Worm (Caenorhabditis elegans) whole organism, L4 larva: ENCODE data around the gene F37A4.3.

Experiments used
- F26F4.8 ChIP-seq: fragments of 200-800 bp; sonication (Bioruptor generic); conservative IDR thresholded peaks from 2 replicates; pipeline ENCODE4 v1.3.6; 2022; ENCODE audit warnings: missing genetic modification characterization, missing compliant biosample characterization
- F37D6.2 ChIP-seq: sonication (generic microtip); optimal IDR thresholded peaks from 2 replicates; lab custom pipeline; 2016; ENCODE audit warnings: mild to moderate bottlenecking, missing genetic modification characterization, missing compliant biosample characterization
- F49E8.2 ChIP-seq: sonication (generic microtip); optimal IDR thresholded peaks from 2 replicates; lab custom pipeline; 2016; ENCODE audit warnings: missing compliant biosample characterization, mild to moderate bottlenecking, missing genetic modification characterization, borderline replicate concordance
- R02D3.7 ChIP-seq: fragments of 150-350 bp; sonication (generic microtip); optimal IDR thresholded peaks from 3 replicates; lab custom pipeline; 2014; ENCODE audit warnings: missing biosample characterization, missing genetic modification characterization
- Y105C5A.15 ChIP-seq: fragments of 200-800 bp; sonication (Bioruptor generic); IDR thresholded peaks from 2 replicates; pipeline ENCODE4 v1.3.6; 2022; ENCODE audit warnings: missing genetic modification characterization, missing compliant biosample characterization
- ZK546.5 ChIP-seq, 2 experiments: sonication (generic microtip); optimal IDR thresholded peaks; 2 replicates each; lab custom pipeline; 2017; ENCODE audit warnings: missing biosample characterization in 2 of 2, missing genetic modification characterization in 2 of 2
- aly-2 ChIP-seq: sonication (generic microtip); optimal IDR thresholded peaks from 2 replicates; lab custom pipeline; 2018; ENCODE audit warnings: missing biosample characterization, missing genetic modification characterization
- ceh-20 ChIP-seq: fragments of 200-800 bp; sonication (Bioruptor generic); IDR thresholded peaks from 2 replicates; pipeline ENCODE4 v1.3.6; 2022; ENCODE audit warnings: missing genetic modification reagents, missing genetic modification characterization, missing compliant biosample characterization
- ceh-32 ChIP-seq: sonication (generic microtip); optimal IDR thresholded peaks from 2 replicates; lab custom pipeline; 2016; ENCODE audit warnings: mild to moderate bottlenecking, missing genetic modification characterization, missing compliant biosample characterization; ENCODE audit not compliant: poor library complexity
- ceh-44 ChIP-seq: fragments of 200-800 bp; sonication (Bioruptor generic); IDR thresholded peaks from 2 replicates; pipeline ENCODE4 v1.3.6; 2022; ENCODE audit warnings: missing genetic modification reagents, missing genetic modification characterization, missing compliant biosample characterization
- ces-1 ChIP-seq: fragments of 150-350 bp; sonication (generic microtip); optimal IDR thresholded peaks from 4 replicates; lab custom pipeline; 2014; ENCODE audit warnings: missing biosample characterization, missing genetic modification reagents, missing genetic modification characterization
- ctbp-1 ChIP-seq: fragments of 200-800 bp; sonication (Bioruptor generic); IDR thresholded peaks from 2 replicates; pipeline ENCODE4 v1.3.6; 2022; ENCODE audit warnings: missing genetic modification reagents, missing genetic modification characterization, missing compliant biosample characterization
- daf-12 ChIP-seq: fragments of 150-350 bp; optimal IDR thresholded peaks from 2 replicates; lab custom pipeline; 2014; ENCODE audit warnings: missing biosample characterization, missing genetic modification reagents, missing genetic modification characterization
- dmd-6 ChIP-seq: fragments of 200-800 bp; sonication (Bioruptor generic); IDR thresholded peaks from 2 replicates; pipeline ENCODE4 v1.3.6; 2022; ENCODE audit warnings: missing genetic modification reagents, missing genetic modification characterization, missing compliant biosample characterization
- fkh-10 ChIP-seq: fragments of 150-350 bp; optimal IDR thresholded peaks from 2 replicates; lab custom pipeline; 2014; ENCODE audit warnings: missing biosample characterization, missing genetic modification reagents, missing genetic modification characterization
- hlh-11 ChIP-seq: fragments of 200-800 bp; sonication (Bioruptor generic); optimal IDR thresholded peaks from 2 replicates; lab custom pipeline; 2018; ENCODE audit warnings: mild to moderate bottlenecking, missing genetic modification characterization, missing compliant biosample characterization
- lim-7 ChIP-seq: fragments of 200-800 bp; sonication (Bioruptor generic); IDR thresholded peaks from 2 replicates; pipeline ENCODE4 v1.3.6; 2022; ENCODE audit warnings: missing genetic modification characterization, missing compliant biosample characterization
- lin-1 ChIP-seq: fragments of 200-800 bp; sonication (Bioruptor generic); IDR thresholded peaks from 2 replicates; pipeline ENCODE4 v1.3.6; 2022; ENCODE audit warnings: missing genetic modification reagents, missing genetic modification characterization, missing compliant biosample characterization
- lin-38 ChIP-seq: fragments of 200-800 bp; sonication (Bioruptor generic); IDR thresholded peaks from 2 replicates; pipeline ENCODE4 v1.3.6; 2022; ENCODE audit warnings: missing genetic modification reagents, missing genetic modification characterization, missing compliant biosample characterization
- lin-39 ChIP-seq: fragments of 150-350 bp; optimal IDR thresholded peaks from 2 replicates; lab custom pipeline; 2014; ENCODE audit warnings: missing biosample characterization, missing genetic modification reagents, missing genetic modification characterization
- mdl-1 ChIP-seq, 2 experiments: fragments of 150-350 bp in 1 of 2; sonication (generic microtip) in 1 of 2; optimal IDR thresholded peaks; 2 replicates each; lab custom pipeline; 2014 to 2017; ENCODE audit warnings: missing biosample characterization in 2 of 2, missing genetic modification characterization in 2 of 2
- mep-1 ChIP-seq: fragments of 150-350 bp; sonication (generic microtip); optimal IDR thresholded peaks from 3 replicates; lab custom pipeline; 2014; ENCODE audit warnings: missing biosample characterization, missing genetic modification characterization
- mes-2 ChIP-seq: sonication (generic microtip); optimal IDR thresholded peaks from 2 replicates; lab custom pipeline; 2016; ENCODE audit warnings: missing genotype, mild to moderate bottlenecking, missing genetic modification characterization, missing compliant biosample characterization; ENCODE audit not compliant: poor library complexity, severe bottlenecking
- mxl-2 ChIP-seq: fragments of 200-800 bp; sonication (Bioruptor generic); conservative IDR thresholded peaks from 2 replicates; pipeline ENCODE4 v1.3.6; 2022; ENCODE audit warnings: missing genetic modification reagents, missing genetic modification characterization, missing compliant biosample characterization
- nhr-28 ChIP-seq: fragments of 150-350 bp; optimal IDR thresholded peaks from 2 replicates; lab custom pipeline; 2014; ENCODE audit warnings: missing biosample characterization, missing genetic modification characterization
- nhr-41 ChIP-seq: fragments of 200-800 bp; sonication (Bioruptor generic); IDR thresholded peaks from 2 replicates; pipeline ENCODE4 v1.3.6; 2022; ENCODE audit warnings: missing genetic modification reagents, missing genetic modification characterization, missing compliant biosample characterization
- nhr-48 ChIP-seq: sonication (generic microtip); optimal IDR thresholded peaks from 2 replicates; lab custom pipeline; 2016; ENCODE audit warnings: mild to moderate bottlenecking, missing genetic modification characterization, missing compliant biosample characterization
- php-3 ChIP-seq: fragments of 200-800 bp; sonication (Bioruptor generic); IDR thresholded peaks from 2 replicates; pipeline ENCODE4 v1.3.6; 2022; ENCODE audit warnings: missing genetic modification reagents, missing genetic modification characterization, missing compliant biosample characterization
- sdz-12 ChIP-seq: fragments of 200-800 bp; sonication (Bioruptor generic); optimal IDR thresholded peaks from 2 replicates; lab custom pipeline; 2018; ENCODE audit warnings: mild to moderate bottlenecking, missing genetic modification characterization, missing compliant biosample characterization
- set-16 ChIP-seq: fragments of 200-800 bp; sonication (Bioruptor generic); IDR thresholded peaks from 2 replicates; pipeline ENCODE4 v1.3.6; 2022; ENCODE audit warnings: missing genetic modification reagents, missing genetic modification characterization, missing compliant biosample characterization
- spr-3 ChIP-seq: fragments of 200-800 bp; sonication (Bioruptor generic); optimal IDR thresholded peaks from 2 replicates; lab custom pipeline; 2018; ENCODE audit warnings: mild to moderate bottlenecking, missing genetic modification characterization, missing compliant biosample characterization
- tag-97 ChIP-seq: fragments of 200-800 bp; sonication (Bioruptor generic); IDR thresholded peaks from 2 replicates; pipeline ENCODE4 v1.3.6; 2022; ENCODE audit warnings: missing genetic modification characterization, missing compliant biosample characterization
- unc-39 ChIP-seq: sonication (generic microtip); optimal IDR thresholded peaks from 2 replicates; lab custom pipeline; 2017; ENCODE audit warnings: missing biosample characterization, missing genetic modification characterization
- unc-62 ChIP-seq, 3 experiments: fragments of 150-350 bp in 1 of 3; sonication (generic microtip); optimal IDR thresholded peaks in 2 of 3; peaks in 1 of 3; 1 replicate in 1 of 3; 2 replicates in 2 of 3; lab custom pipeline; 2014 to 2017; ENCODE audit warnings: missing biosample characterization in 3 of 3, missing genetic modification characterization in 3 of 3, missing genetic modification reagents in 3 of 3, missing genotype in 1 of 3
- zip-2 ChIP-seq: fragments of 150-350 bp; optimal IDR thresholded peaks from 2 replicates; lab custom pipeline; 2014; ENCODE audit warnings: missing biosample characterization, missing genetic modification characterization
- ztf-7 ChIP-seq: fragments of 150-350 bp; optimal IDR thresholded peaks from 2 replicates; lab custom pipeline; 2014; ENCODE audit warnings: missing biosample characterization, missing genetic modification characterization

F37A4.3 gene

ce11 chrIII:6718270-6718669, at the start of gene F37A4.3:
TSS of gene F37A4.3 (plus strand) at chrIII:6718570.
- peak in 1 of 2 experiments; percentile 24 for TF ChIP-seq unc-62 (GFP tag; optimal IDR thresholded peaks at IDR 0.05 in 1 of 2; lab: Kevin White, UChicago)
- TF ChIP-seq unc-62 (tag; optimal IDR thresholded peaks at IDR 0.05; lab: Kevin White, UChicago), result no peak
- no peak for TF ChIP-seq mes-2 (tag; lab: Kevin White, UChicago)

ce11 chrIII:6670737-6671242, 47.6 kb upstream of the F37A4.3 start:
- no peak for TF ChIP-seq mep-1
- TF ChIP-seq ZK546.5 (tag; optimal IDR thresholded peaks at IDR 0.05; lab: Kevin White, UChicago), result no peak
- TF ChIP-seq nhr-48 (tag; lab: Kevin White, UChicago), result no peak
- TF ChIP-seq mdl-1 (tag; optimal IDR thresholded peaks at IDR 0.05; lab: Kevin White, UChicago), result no peak
- TF ChIP-seq F37D6.2 (tag; lab: Kevin White, UChicago), result no peak
- peak; percentile 55 for TF ChIP-seq ces-1 (GFP tag; lab: Kevin White, UChicago)
- peak; percentile 52 for TF ChIP-seq fkh-10 (GFP tag; lab: Kevin White, UChicago)
- TF ChIP-seq lim-7, result no peak
- TF ChIP-seq aly-2 (tag; lab: Kevin White, UChicago), result no peak
- no peak for TF ChIP-seq php-3
- TF ChIP-seq zip-2 (tag; lab: Kevin White, UChicago), result no peak
- TF ChIP-seq unc-62 (GFP tag; optimal IDR thresholded peaks at IDR 0.05 in 1 of 2; lab: Kevin White, UChicago), result peak in 1 of 2 experiments; percentile 80
- TF ChIP-seq unc-62 (tag; optimal IDR thresholded peaks at IDR 0.05; lab: Kevin White, UChicago), result no peak
- no peak for TF ChIP-seq ceh-20
- TF ChIP-seq daf-12 (tag; lab: Kevin White, UChicago), result no peak
- TF ChIP-seq ztf-7, result no peak
- no peak for TF ChIP-seq F49E8.2 (tag; lab: Kevin White, UChicago)
- TF ChIP-seq ceh-32 (tag; lab: Kevin White, UChicago), result no peak

- TF ChIP-seq tag-97, result no peak
These were observed 42.9 kb upstream of the F37A4.3 start, which contains the start of gene rbf-1 for ce11 chrIII:6675460-6675859. TSS of gene rbf-1 (plus strand) at chrIII:6675760.

- no peak for TF ChIP-seq lin-39 (tag; lab: Kevin White, UChicago)
- TF ChIP-seq ctbp-1, result no peak
- TF ChIP-seq dmd-6, result no peak
- TF ChIP-seq mxl-2 (GFP tag; lab: Robert Waterston, UW), result no peak
- TF ChIP-seq Y105C5A.15 (GFP tag; lab: Robert Waterston, UW), result no peak
- no peak for TF ChIP-seq F26F4.8
- no peak for TF ChIP-seq set-16 (GFP tag; lab: Robert Waterston, UW)
- no peak for TF ChIP-seq nhr-41 (GFP tag; lab: Robert Waterston, UW)
- no peak for TF ChIP-seq spr-3 (GFP tag; lab: Kevin White, UChicago)
- TF ChIP-seq R02D3.7 (tag; lab: Kevin White, UChicago), result no peak
- no peak for TF ChIP-seq sdz-12 (GFP tag; lab: Kevin White, UChicago)
- TF ChIP-seq nhr-28 (tag; lab: Kevin White, UChicago), result no peak
- no peak for TF ChIP-seq ztf-7
- TF ChIP-seq lin-1 (GFP tag; lab: Robert Waterston, UW), result no peak
- TF ChIP-seq ceh-44 (GFP tag; lab: Robert Waterston, UW), result no peak
- TF ChIP-seq hlh-11 (tag; lab: Kevin White, UChicago), result no peak
- TF ChIP-seq unc-39 (tag; lab: Kevin White, UChicago), result no peak
- no peak for TF ChIP-seq lin-38 (GFP tag; lab: Robert Waterston, UW)
These were observed 41.1 kb upstream of the F37A4.3 start for ce11 chrIII:6677304-6677703.
